Fruit fly (Drosophila melanogaster): ENCODE measurements around the gene lbe.

dm6 chr3R:21493580-21494257, 47.4 kb upstream of the lbe start:
- TF ChIP-seq CG15710 (tag; optimal IDR thresholded peaks at IDR 0.05) (peak; percentile 62), D1 (tag; optimal IDR thresholded peaks at IDR 0.05) (no peak), fd96Ca (GFP tag; IDR thresholded peaks at IDR 0.05) (no peak), CG13204 (GFP tag; optimal IDR thresholded peaks at IDR 0.05) (no peak), CG32121 (GFP tag; IDR thresholded peaks at IDR 0.05) (no peak), CG9948 (tag; optimal IDR thresholded peaks at IDR 0.05) (peak; percentile 38)

Measured in whole organism, pupa.